Worm (Caenorhabditis elegans) whole organism, mixed stage, embryonic: ENCODE measurements around the gene srz-78.

Experiments
- elt-1 ChIP-seq: sonication (generic microtip); optimal IDR thresholded peaks from 2 replicates; lab custom pipeline; 2017; ENCODE audit warnings: missing genetic modification characterization, mild to moderate bottlenecking, missing compliant biosample characterization, antibody characterized with exemption, moderate library complexity, borderline replicate concordance; ENCODE audit not compliant: insufficient read depth
- elt-3 ChIP-seq: fragments of 150-350 bp; optimal IDR thresholded peaks from 2 replicates; lab custom pipeline; 2014; ENCODE audit warnings: missing biosample characterization, missing genetic modification characterization
- ham-2 ChIP-seq: fragments of 200-800 bp; sonication (Bioruptor generic); optimal IDR thresholded peaks from 2 replicates; lab custom pipeline; 2018; ENCODE audit warnings: mild to moderate bottlenecking, missing genetic modification characterization, missing compliant biosample characterization
- lin-13 ChIP-seq: fragments of 150-350 bp; optimal IDR thresholded peaks from 2 replicates; lab custom pipeline; 2014; ENCODE audit warnings: missing biosample characterization, missing genetic modification characterization
- mep-1 ChIP-seq: fragments of 150-350 bp; optimal IDR thresholded peaks from 2 replicates; lab custom pipeline; 2017; ENCODE audit warnings: missing biosample characterization, missing genetic modification reagents, missing genetic modification characterization, inconsistent platforms
- nhr-12 ChIP-seq: fragments of 150-350 bp; optimal IDR thresholded peaks from 2 replicates; lab custom pipeline; 2014; ENCODE audit warnings: missing biosample characterization, missing genetic modification characterization
- snpc-4 ChIP-seq: fragments of 150-350 bp; optimal IDR thresholded peaks from 2 replicates; lab custom pipeline; 2014; ENCODE audit warnings: missing biosample characterization, missing genetic modification characterization

ce11 chrIV:3514467-3514866, 22.9 kb downstream of the srz-78 start, which contains the start of gene tsg-101:
- no peak for TF ChIP-seq lin-13 (tag; lab: Kevin White, UChicago)
- TF ChIP-seq elt-3 (tag; lab: Kevin White, UChicago) = no peak
- no peak for TF ChIP-seq mep-1 (tag; lab: Kevin White, UChicago)
- TF ChIP-seq snpc-4 (tag; lab: Kevin White, UChicago) = no peak
- TF ChIP-seq elt-1 (tag; lab: Kevin White, UChicago) = no peak
- no peak for TF ChIP-seq nhr-12 (tag; lab: Kevin White, UChicago)
- TF ChIP-seq ham-2 (GFP tag; lab: Kevin White, UChicago) = no peak
